Worm (Caenorhabditis elegans) whole organism, L4/young adult: ENCODE results near the gene fkh-7.

Source experiments
- W03F9.2 ChIP-seq: fragments of 150-350 bp; optimal IDR thresholded peaks from 2 replicates; lab custom pipeline; 2014; ENCODE audit warnings: missing biosample characterization, missing genetic modification characterization
- dao-5 ChIP-seq: sonication (generic microtip); optimal IDR thresholded peaks from 2 replicates; lab custom pipeline; 2016; ENCODE audit warnings: missing genotype, missing genetic modification characterization, moderate library complexity, missing compliant biosample characterization
- him-1 ChIP-seq: sonication (generic microtip); optimal IDR thresholded peaks from 2 replicates; lab custom pipeline; 2016; ENCODE audit warnings: missing genotype, missing genetic modification reagents, missing genetic modification characterization, missing compliant biosample characterization

DNA sequence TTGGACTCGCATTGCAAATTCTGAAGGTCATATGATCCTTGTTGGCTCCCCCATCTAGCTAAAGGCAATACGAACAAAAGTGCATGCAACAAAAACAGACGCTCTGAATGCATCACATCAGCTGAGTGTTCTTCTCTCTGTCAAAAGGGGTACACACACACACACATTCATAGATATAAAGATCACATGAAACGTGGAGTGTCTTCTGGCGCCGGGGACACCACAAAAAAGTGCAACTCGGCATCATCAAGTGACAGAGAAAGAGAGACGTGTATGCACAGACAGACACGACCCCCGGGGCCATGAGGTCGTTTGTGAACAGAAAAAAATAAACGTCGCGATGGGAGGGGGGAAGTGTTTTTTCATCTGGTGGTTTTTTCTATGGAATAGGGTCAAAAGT lies 22.9 kb downstream of the fkh-7 start:
- TF ChIP-seq W03F9.2 (tag; lab: Kevin White, UChicago), result peak; percentile 42
- TF ChIP-seq dao-5 (tag; lab: Kevin White, UChicago), result no peak
- peak; percentile 95 for TF ChIP-seq him-1
